Fruit fly (Drosophila melanogaster) whole organism, adult: Measurements from ENCODE around the gene CG32262.

ENCODE experiments used
- CG12768 ChIP-seq: fragments of 200-800 bp; sonication (Bioruptor generic); optimal IDR thresholded peaks from 2 replicates; lab custom pipeline; 2017; ENCODE audit warnings: missing biosample characterization, missing genetic modification characterization, mild to moderate bottlenecking, moderate library complexity, missing genetic modification reagents
- CG14711 ChIP-seq: fragments of 200-800 bp; sonication (Bioruptor generic); optimal IDR thresholded peaks from 2 replicates; lab custom pipeline; 2018; ENCODE audit warnings: missing biosample characterization, mild to moderate bottlenecking, missing genetic modification characterization, moderate library complexity
- CG1620 ChIP-seq: fragments of 200-800 bp; sonication (Bioruptor generic); optimal IDR thresholded peaks from 2 replicates; lab custom pipeline; 2016; ENCODE audit warnings: missing biosample characterization, missing genetic modification characterization
- CG33017 ChIP-seq: fragments of 200-800 bp; sonication (Bioruptor generic); optimal IDR thresholded peaks from 2 replicates; lab custom pipeline; 2018; ENCODE audit warnings: missing biosample characterization, mild to moderate bottlenecking, missing genetic modification characterization, moderate library complexity
- CG7101 ChIP-seq: fragments of 200-800 bp; sonication (Bioruptor generic); optimal IDR thresholded peaks from 2 replicates; lab custom pipeline; 2018; ENCODE audit warnings: missing biosample characterization, mild to moderate bottlenecking, missing genetic modification characterization, moderate library complexity
- Hr96 ChIP-seq: fragments of 200-800 bp; sonication (Bioruptor generic); optimal IDR thresholded peaks from 2 replicates; lab custom pipeline; 2016; ENCODE audit warnings: missing biosample characterization, missing genetic modification characterization
- tj ChIP-seq: fragments of 200-800 bp; sonication (Bioruptor generic); optimal IDR thresholded peaks from 3 replicates; lab custom pipeline; 2017; ENCODE audit warnings: missing biosample characterization, mild to moderate bottlenecking, missing genetic modification characterization, moderate library complexity

DNA sequence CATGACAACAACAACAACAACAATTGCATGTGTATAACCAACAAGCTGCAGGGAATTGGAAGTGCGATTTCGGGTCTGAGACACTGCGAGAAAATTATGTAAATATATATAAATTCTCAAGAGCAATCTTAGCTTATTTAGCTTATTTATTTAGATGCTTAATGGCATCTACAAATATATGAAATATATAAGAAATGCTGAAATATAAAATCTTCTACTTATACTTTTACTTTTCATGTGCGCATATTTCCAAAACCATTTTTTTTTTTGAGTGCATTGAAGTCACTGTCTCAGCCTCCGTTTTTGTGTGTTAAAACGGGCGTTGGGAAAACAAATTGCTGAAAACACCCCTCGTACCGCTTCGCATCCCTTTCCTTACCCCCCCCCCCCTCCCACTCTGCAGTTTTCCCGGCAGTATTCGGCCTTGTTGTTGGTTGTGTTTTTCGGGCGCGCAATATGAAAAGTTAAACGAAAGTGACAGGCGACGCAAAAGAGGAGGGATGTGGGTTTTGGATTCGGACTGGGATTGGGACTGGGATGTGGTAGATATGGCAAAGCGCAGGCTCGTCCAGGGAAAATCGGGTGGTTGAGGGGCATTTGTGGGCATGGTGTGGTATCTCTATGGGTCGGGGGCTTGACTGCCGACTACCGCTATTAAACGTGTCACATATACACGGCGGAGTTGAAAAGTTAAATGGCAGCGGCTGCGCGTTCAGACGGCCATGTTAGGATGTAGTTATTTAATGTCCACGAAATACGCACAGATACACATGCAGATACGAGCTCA lies 45.4 kb upstream of the CG32262 start:
- TF ChIP-seq Hr96 (GFP tag; lab: Kevin White, UChicago), result no peak
- no peak for TF ChIP-seq CG33017 (tag; lab: Kevin White, UChicago)
- no peak for TF ChIP-seq tj (GFP tag; lab: Kevin White, UChicago)
- TF ChIP-seq CG14711 (tag; lab: Kevin White, UChicago), result no peak
- TF ChIP-seq CG12768 (GFP tag; lab: Kevin White, UChicago), result no peak
- no peak for TF ChIP-seq CG1620 (GFP tag; lab: Kevin White, UChicago)
- no peak for TF ChIP-seq CG7101 (tag; lab: Kevin White, UChicago)
